Fruit fly (Drosophila melanogaster) S2 (cell line): ENCODE data around the gene CG15317.

Experiments
- CG8478 ChIP-seq: fragments of >200 bp; optimal IDR thresholded peaks from 2 replicates; lab custom pipeline; 2018
- CTCF ChIP-seq, 2 experiments: fragments of >200 bp; optimal IDR thresholded peaks; 2 replicates each; lab custom pipeline; 2018

DNA sequence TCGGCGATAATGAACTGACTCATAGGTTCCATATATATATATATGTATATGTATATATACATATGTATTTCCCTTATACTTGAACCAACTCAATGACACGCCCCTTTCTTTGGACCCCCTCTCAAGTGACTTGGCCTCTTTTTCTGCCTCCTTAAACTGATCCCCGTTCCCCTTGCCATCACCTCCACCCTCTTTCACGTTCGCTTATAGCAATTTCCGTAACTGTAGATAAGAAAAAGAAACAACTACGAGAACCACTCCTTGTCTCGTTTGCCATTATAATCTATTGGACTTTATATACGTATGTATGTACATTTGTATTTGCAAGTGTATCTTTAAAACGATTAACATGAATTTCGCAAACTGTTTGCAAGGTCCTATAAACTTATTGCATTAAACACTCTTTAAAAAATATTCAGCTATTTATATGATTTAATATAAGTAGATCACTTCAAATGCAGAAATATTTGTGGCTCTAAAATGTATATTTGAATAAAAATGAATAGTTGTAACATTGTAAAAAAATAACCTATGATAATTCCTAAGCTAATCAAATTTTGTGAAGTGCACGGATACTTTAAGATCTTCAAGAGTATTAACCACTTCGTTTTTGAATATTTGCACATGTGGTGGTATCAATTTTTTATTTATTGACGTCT, 26.4 kb upstream of the CG15317 start:
- TF ChIP-seq CG8478 (lab: Kevin White, UChicago) (no peak), CTCF (optimal IDR thresholded peaks at IDR 0.05; lab: Kevin White, UChicago) (no peak)
